Fruit fly (Drosophila melanogaster): Measurements from ENCODE around the gene arg.

Gene arg

DNA sequence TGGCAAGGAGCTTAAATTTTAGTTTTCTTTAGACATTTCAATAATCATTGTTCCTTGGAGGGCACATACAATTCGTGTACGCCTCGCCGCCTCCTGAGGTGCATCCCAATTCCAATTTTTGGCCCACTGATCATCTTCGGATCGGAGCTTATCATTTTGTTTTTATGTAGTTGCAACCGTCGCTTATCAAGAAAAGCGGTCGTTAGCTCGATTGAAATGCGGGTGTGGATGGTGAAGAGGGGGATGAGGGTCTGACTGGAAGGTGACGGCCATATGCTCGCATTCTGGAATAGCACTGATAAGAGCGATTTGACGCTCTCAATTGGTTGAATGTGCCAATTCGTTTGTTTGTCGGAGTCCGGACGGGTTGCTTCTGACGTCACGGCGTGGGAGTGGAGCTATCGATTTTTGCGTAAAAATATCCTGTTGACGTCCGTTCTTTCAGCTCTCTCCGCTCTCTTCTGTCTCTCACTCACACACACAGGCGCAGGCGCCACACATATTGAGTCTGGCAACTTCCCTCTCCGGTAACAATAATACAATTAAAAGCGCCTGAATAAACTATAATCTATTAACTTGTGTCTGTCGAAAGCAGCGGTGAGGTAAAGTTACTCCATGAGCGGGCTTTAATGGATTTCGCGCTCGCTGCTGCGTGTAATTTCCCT is 10.2 kb upstream of the arg start:
- TF ChIP-seq noc (tag; optimal IDR thresholded peaks at IDR 0.05): no peak

dm6 chrX:499589-500041 is 9.6 kb upstream of the arg start:
- peak; percentile 85 for TF ChIP-seq noc (tag; optimal IDR thresholded peaks at IDR 0.05)

dm6 chrX:510528-510927 is 1.3 kb downstream of the arg start:
- no peak for TF ChIP-seq noc (tag; optimal IDR thresholded peaks at IDR 0.05)

- no peak for TF ChIP-seq noc (tag; optimal IDR thresholded peaks at IDR 0.05)
Measured at dm6 chrX:512527-512926, 3.3 kb downstream of the arg start.

- no peak for TF ChIP-seq noc (tag; optimal IDR thresholded peaks at IDR 0.05)
Measured at dm6 chrX:515676-516075, 6.4 kb downstream of the arg start.

- TF ChIP-seq noc (tag; optimal IDR thresholded peaks at IDR 0.05): no peak
Measured at dm6 chrX:518858-519257, 9.6 kb downstream of the arg start.

DNA sequence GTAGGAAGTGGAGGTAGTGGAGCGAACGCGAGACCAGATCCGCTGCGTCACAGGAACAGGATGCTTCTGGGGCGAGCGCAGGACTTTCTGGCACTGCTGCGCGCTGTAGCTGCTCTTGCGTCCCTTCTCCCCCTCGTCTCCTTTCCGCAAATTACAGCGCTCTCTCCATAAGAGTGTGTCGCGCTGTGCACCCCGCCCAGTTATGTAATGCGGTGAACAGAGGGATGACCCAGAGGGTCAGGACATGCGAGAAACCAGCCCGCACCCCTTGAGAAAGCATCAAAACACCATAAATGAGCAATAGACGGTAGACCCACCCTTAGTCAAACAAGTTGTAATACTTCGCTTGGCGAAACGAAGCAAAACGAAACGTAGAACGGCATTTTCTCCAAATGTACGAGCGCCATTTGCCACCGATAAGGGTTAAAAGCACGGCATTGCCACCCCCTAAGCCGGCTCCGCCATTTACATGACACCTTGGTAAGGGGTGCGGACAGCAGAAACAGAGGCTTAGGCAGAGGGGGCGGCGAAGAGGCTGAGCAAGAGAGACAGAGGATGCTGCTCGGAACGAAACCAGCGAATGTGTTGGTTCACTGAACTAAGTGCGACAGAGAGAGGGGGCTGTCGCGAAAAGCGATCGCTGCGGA is 11.1 kb downstream of the arg start:
- no peak for TF ChIP-seq noc (tag; optimal IDR thresholded peaks at IDR 0.05)

DNA sequence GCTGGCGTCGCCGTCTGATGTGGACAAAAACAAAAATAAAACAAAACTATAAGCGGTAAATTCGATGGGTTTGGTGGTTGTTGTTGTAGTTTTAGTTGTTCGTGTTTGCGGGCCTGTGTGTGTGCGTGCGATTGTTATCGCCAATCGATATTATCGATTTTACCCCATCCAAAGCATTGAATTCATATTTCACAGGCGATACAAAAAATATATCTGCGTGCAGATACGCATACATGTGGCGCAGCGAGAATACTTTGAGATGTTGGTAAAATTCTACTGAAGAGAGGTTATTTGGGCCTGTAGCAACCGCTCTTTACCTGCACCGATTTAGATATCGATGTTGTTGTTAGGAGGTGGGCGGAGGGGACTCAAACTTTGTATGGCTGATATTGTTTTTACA is 12.4 kb downstream of the arg start:
- no peak for TF ChIP-seq noc (tag; optimal IDR thresholded peaks at IDR 0.05)

dm6 chrX:522357-523043 is 13.3 kb downstream of the arg start:
- TF ChIP-seq noc (tag; optimal IDR thresholded peaks at IDR 0.05): peak; percentile 76

- TF ChIP-seq noc (tag; optimal IDR thresholded peaks at IDR 0.05): peak; percentile 99
Measured at dm6 chrX:523179-523851, 14.1 kb downstream of the arg start, which contains the start of gene elav. Gene elav, minus strand, starts transcription at chrX:523226.

DNA sequence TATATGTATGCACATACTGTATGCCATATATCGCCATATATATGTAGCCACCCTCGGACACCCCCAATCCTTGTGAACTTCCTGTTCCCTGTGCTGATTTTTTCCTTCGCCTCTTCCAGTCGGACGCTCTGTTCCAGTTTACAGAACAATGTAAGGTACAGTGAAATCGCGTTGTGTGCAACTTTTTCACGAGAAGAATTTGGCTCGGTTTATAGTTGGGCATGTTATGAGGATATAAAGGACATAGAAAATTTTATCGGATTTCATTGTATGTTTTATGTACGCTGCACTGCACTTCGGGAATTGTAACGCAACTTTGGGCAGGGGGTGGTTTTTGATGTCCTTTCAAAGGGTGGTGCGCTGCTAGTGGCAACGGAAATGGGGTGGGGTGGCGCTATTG is 15.1 kb downstream of the arg start:
- no peak for TF ChIP-seq noc (tag; optimal IDR thresholded peaks at IDR 0.05)

- no peak for TF ChIP-seq noc (tag; optimal IDR thresholded peaks at IDR 0.05)
Measured at dm6 chrX:525610-526009, 16.4 kb downstream of the arg start.

- TF ChIP-seq noc (tag; optimal IDR thresholded peaks at IDR 0.05): no peak
Measured at dm6 chrX:526479-527071, 17.3 kb downstream of the arg start.

DNA sequence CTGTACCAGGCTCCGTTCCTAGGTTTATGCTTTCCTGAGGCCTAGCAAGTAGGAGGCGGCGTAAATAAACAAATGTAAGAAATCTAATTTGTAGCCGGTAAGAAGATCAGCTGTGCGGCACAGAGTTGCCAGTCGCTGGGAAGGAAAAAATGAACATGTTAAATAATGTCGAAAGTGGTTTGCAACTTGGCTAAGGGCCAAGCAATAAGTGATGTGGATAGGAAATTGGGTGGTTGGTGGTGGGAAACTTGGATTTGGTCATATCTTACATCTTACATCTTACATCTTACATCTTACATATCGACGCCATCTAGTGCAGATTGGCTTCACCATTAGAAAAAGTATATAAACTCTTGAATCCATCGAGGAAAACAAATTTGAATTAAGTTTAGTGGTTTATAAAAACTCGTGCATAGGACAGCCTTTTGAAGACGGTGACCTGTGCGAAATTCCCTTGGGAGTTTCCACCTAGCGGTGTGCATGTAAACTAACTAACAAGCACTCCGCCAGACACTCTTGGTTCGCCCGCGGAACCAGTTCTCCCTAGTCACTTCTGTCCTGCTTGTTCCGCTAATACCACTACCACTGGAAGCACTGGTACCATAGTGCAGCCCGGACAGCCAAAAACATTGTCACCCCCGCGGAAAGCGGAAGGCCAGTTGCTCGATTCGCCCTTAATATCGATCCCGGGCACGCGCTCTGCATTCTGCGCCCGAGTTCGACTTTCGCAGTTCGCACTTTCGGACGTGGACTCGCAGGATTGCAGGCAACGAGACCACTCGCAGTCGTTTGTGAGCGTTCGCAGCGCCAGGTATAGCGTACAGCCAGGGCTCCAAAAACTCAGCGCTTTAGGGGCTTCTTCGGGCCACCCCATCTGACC is 20.7 kb downstream of the arg start, which contains the start of the genes CG4293 and Appl:
Gene CG4293 (minus strand): TSS at position 568 of the 880 bp plus-strand sequence.
Gene Appl (plus strand): TSS at position 778 of the 880 bp plus-strand sequence.
- no peak for TF ChIP-seq noc (tag; optimal IDR thresholded peaks at IDR 0.05)

DNA sequence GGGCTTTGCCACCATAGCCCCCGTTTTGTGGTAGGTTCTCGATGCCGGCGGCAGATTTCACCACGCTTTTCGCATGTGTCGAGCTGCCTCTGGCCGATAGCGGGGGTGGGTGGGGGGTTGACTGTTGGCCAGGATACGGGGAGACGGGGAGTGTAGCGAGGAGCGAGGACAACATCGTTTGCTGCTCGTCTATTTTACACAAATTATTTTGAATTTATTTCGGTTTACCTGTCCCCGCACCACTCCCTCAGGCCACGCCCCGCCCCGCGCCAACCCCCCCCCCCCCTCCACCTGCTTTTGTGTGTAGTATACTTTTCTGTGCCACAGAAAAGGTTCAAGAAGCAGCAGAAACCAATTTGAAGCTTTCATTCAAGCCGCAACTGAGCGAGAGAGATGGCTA is 32.8 kb downstream of the arg start:
- TF ChIP-seq noc (tag; optimal IDR thresholded peaks at IDR 0.05): no peak

All from whole organism, larva.